Worm (Caenorhabditis elegans) whole organism, L3 larva: ENCODE data around the gene F32D8.12.

Experiments used
- nhr-77 ChIP-seq: fragments of 150-350 bp; optimal IDR thresholded peaks from 2 replicates; lab custom pipeline; 2014; ENCODE audit warnings: missing biosample characterization, missing genetic modification characterization
- ztf-11 ChIP-seq: fragments of 150-350 bp; optimal IDR thresholded peaks from 2 replicates; lab custom pipeline; 2014; ENCODE audit warnings: missing biosample characterization, missing genetic modification characterization

DNA sequence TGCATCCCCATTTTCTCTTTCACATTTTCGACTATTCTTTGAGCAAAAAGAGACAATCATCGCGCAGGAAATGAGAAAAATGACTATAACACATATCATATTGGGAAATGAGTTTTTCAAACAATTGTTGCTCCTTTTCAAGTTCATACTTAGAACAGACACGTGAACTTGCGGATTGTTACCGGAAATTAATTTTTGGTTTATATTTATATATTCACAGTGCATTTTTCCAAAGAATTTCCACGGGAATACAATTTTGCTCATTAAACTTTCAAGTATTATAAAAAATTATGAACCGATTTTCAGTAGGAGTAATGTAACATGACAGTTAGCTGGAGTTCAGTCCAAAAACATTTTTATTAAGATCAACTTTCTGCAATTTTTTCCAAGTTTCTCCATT lies 32.4 kb upstream of the F32D8.12 start, which contains the start of gene F58B4.7:
- TF ChIP-seq ztf-11 (tag; lab: Kevin White, UChicago) (no peak), nhr-77 (tag; lab: Kevin White, UChicago) (no peak)
